Worm (Caenorhabditis elegans) whole organism, L4/young adult: ENCODE results near the gene clec-63.

Experiments used
- dao-5 ChIP-seq: sonication (generic microtip); optimal IDR thresholded peaks from 2 replicates; lab custom pipeline; 2016; ENCODE audit warnings: missing genotype, missing genetic modification characterization, moderate library complexity, missing compliant biosample characterization
- him-1 ChIP-seq: sonication (generic microtip); optimal IDR thresholded peaks from 2 replicates; lab custom pipeline; 2016; ENCODE audit warnings: missing genotype, missing genetic modification reagents, missing genetic modification characterization, missing compliant biosample characterization

ce11 chrII:12939801-12940200, 44.4 kb downstream of the clec-63 start, which contains the start of gene arrd-10:
- TF ChIP-seq him-1 (tag; lab: Kevin White, UChicago) (no peak), dao-5 (no peak)
